Worm (Caenorhabditis elegans) whole organism, late embryonic: ENCODE data around the gene srx-131.

Source experiments
- K09A11.1 ChIP-seq: sonication (generic microtip); optimal IDR thresholded peaks from 2 replicates; lab custom pipeline; 2017; ENCODE audit warnings: antibody characterized with exemption, mild to moderate bottlenecking, missing genetic modification characterization, missing compliant biosample characterization; ENCODE audit not compliant: insufficient read depth
- T23F11.4 ChIP-seq: fragments of 200-800 bp; sonication (Bioruptor generic); optimal IDR thresholded peaks from 2 replicates; lab custom pipeline; 2018; ENCODE audit warnings: mild to moderate bottlenecking, missing genetic modification characterization, missing compliant biosample characterization
- ceh-18 ChIP-seq: sonication (generic microtip); optimal IDR thresholded peaks from 2 replicates; lab custom pipeline; 2016; ENCODE audit warnings: missing genetic modification characterization, missing compliant biosample characterization
- ceh-2 ChIP-seq: sonication (generic microtip); optimal IDR thresholded peaks from 2 replicates; lab custom pipeline; 2016; ENCODE audit warnings: missing genotype, missing genetic modification characterization, missing compliant biosample characterization
- ceh-30 ChIP-seq: fragments of 150-350 bp; optimal IDR thresholded peaks from 2 replicates; lab custom pipeline; 2014; ENCODE audit warnings: missing biosample characterization, missing genetic modification characterization
- ceh-34 ChIP-seq: sonication (generic microtip); optimal IDR thresholded peaks from 2 replicates; lab custom pipeline; 2016; ENCODE audit warnings: mild to moderate bottlenecking, missing genetic modification characterization, missing compliant biosample characterization
- ceh-45 ChIP-seq: fragments of 200-800 bp; sonication (Bioruptor generic); IDR thresholded peaks from 2 replicates; pipeline ENCODE4 v1.3.6; 2022; ENCODE audit warnings: missing genetic modification reagents, missing genetic modification characterization, missing compliant biosample characterization
- ceh-6 ChIP-seq: fragments of 200-800 bp; sonication (Bioruptor generic); optimal IDR thresholded peaks from 2 replicates; lab custom pipeline; 2018; ENCODE audit warnings: mild to moderate bottlenecking, missing genetic modification characterization, missing compliant biosample characterization
- ceh-9 ChIP-seq: sonication (generic microtip); optimal IDR thresholded peaks from 2 replicates; lab custom pipeline; 2016; ENCODE audit warnings: mild to moderate bottlenecking, missing genetic modification characterization, inconsistent platforms, missing compliant biosample characterization
- dmd-4 ChIP-seq: sonication (generic microtip); optimal IDR thresholded peaks from 2 replicates; lab custom pipeline; 2016; ENCODE audit warnings: borderline replicate concordance, missing genetic modification characterization, missing compliant biosample characterization
- dve-1 ChIP-seq: sonication (generic microtip); optimal IDR thresholded peaks from 2 replicates; lab custom pipeline; 2017; ENCODE audit warnings: antibody characterized with exemption, mild to moderate bottlenecking, missing genetic modification characterization, missing compliant biosample characterization
- eyg-1 ChIP-seq: sonication (generic microtip); optimal IDR thresholded peaks from 2 replicates; lab custom pipeline; 2016; ENCODE audit warnings: missing genotype, missing genetic modification characterization, missing compliant biosample characterization
- fax-1 ChIP-seq: sonication (generic microtip); optimal IDR thresholded peaks from 2 replicates; lab custom pipeline; 2016; ENCODE audit warnings: missing genotype, missing genetic modification characterization, missing compliant biosample characterization
- fkh-10 ChIP-seq: fragments of 150-350 bp; optimal IDR thresholded peaks from 2 replicates; lab custom pipeline; 2014; ENCODE audit warnings: missing biosample characterization, missing genetic modification reagents, missing genetic modification characterization
- hlh-13 ChIP-seq: fragments of 200-800 bp; sonication (Bioruptor generic); optimal IDR thresholded peaks from 2 replicates; lab custom pipeline; 2018; ENCODE audit warnings: mild to moderate bottlenecking, missing genetic modification characterization, missing compliant biosample characterization
- hlh-15 ChIP-seq: sonication (generic microtip); optimal IDR thresholded peaks from 2 replicates; lab custom pipeline; 2016; ENCODE audit warnings: missing genetic modification characterization, missing compliant biosample characterization
- lim-6 ChIP-seq: sonication (generic microtip); optimal IDR thresholded peaks from 2 replicates; lab custom pipeline; 2016; ENCODE audit warnings: missing genetic modification characterization, missing compliant biosample characterization
- lin-11 ChIP-seq: fragments of 200-800 bp; sonication (Bioruptor generic); optimal IDR thresholded peaks from 2 replicates; lab custom pipeline; 2018; ENCODE audit warnings: mild to moderate bottlenecking, missing genetic modification characterization, missing compliant biosample characterization
- madf-2 ChIP-seq: sonication (generic microtip); optimal IDR thresholded peaks from 2 replicates; lab custom pipeline; 2017; ENCODE audit warnings: missing genetic modification characterization, missing compliant biosample characterization
- mec-3 ChIP-seq: sonication (generic microtip); optimal IDR thresholded peaks from 2 replicates; lab custom pipeline; 2016; ENCODE audit warnings: borderline replicate concordance, missing genetic modification characterization, missing compliant biosample characterization
- nhr-11 ChIP-seq: fragments of 150-350 bp; optimal IDR thresholded peaks from 2 replicates; lab custom pipeline; 2014; ENCODE audit warnings: missing biosample characterization, missing genetic modification characterization
- npax-4 ChIP-seq: sonication (generic microtip); optimal IDR thresholded peaks from 2 replicates; lab custom pipeline; 2016; ENCODE audit warnings: missing genetic modification characterization, missing compliant biosample characterization
- pax-1 ChIP-seq: fragments of 150-350 bp; optimal IDR thresholded peaks from 2 replicates; lab custom pipeline; 2014; ENCODE audit warnings: missing biosample characterization, missing genetic modification characterization
- pha-2 ChIP-seq: sonication (generic microtip); optimal IDR thresholded peaks from 2 replicates; lab custom pipeline; 2017; ENCODE audit warnings: mild to moderate bottlenecking, missing genetic modification characterization, missing compliant biosample characterization
- pros-1 ChIP-seq: fragments of 150-350 bp; optimal IDR thresholded peaks from 2 replicates; lab custom pipeline; 2014; ENCODE audit warnings: missing biosample characterization, missing genetic modification reagents, missing genetic modification characterization
- sdc-2 ChIP-seq: sonication (generic microtip); optimal IDR thresholded peaks from 2 replicates; lab custom pipeline; 2016; ENCODE audit warnings: missing genotype, missing genetic modification characterization, missing compliant biosample characterization
- sox-4 ChIP-seq: sonication (generic microtip); optimal IDR thresholded peaks from 2 replicates; lab custom pipeline; 2017; ENCODE audit warnings: mild to moderate bottlenecking, missing genetic modification characterization, inconsistent platforms, missing compliant biosample characterization
- syd-9 ChIP-seq: sonication (generic microtip); optimal IDR thresholded peaks from 2 replicates; lab custom pipeline; 2016; ENCODE audit warnings: mild to moderate bottlenecking, missing genetic modification characterization, moderate library complexity, missing compliant biosample characterization
- tbx-2 ChIP-seq: sonication (generic microtip); optimal IDR thresholded peaks from 2 replicates; lab custom pipeline; 2016; ENCODE audit warnings: missing genetic modification characterization, missing compliant biosample characterization
- tbx-7 ChIP-seq: sonication (generic microtip); optimal IDR thresholded peaks from 2 replicates; lab custom pipeline; 2016; ENCODE audit warnings: missing genotype, missing genetic modification characterization, missing compliant biosample characterization
- unc-42 ChIP-seq: sonication (generic microtip); optimal IDR thresholded peaks from 2 replicates; lab custom pipeline; 2016; ENCODE audit warnings: missing genotype, missing genetic modification characterization, missing compliant biosample characterization
- unc-86 ChIP-seq: sonication (generic microtip); optimal IDR thresholded peaks from 2 replicates; lab custom pipeline; 2016; ENCODE audit warnings: missing genetic modification characterization, missing compliant biosample characterization
- zip-5 ChIP-seq: sonication (generic microtip); optimal IDR thresholded peaks from 2 replicates; lab custom pipeline; 2016; ENCODE audit warnings: missing genetic modification characterization, missing compliant biosample characterization

The srx-131 gene

DNA sequence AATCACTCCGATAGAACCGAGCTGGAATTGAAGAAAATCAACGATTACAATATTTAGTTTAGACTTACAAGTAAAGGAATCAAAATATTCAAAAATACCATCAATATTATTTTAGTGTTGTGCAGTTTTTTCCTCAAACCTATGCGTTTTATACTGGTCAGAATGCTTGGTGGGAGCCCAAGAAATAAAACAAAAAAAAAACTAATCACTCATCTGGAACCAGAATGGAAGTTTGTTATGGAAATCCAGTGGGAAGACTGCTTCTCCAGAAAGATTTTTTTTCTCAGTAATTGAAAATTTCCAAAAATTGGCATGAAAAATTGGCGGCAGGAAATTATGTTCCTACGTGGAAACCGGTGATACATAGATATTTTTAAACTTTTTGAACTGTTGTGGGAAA, 11.1 kb downstream of the srx-131 start, which contains the start of gene srx-134:
TSS of gene srx-134 (minus strand) at position 101 of the 400 bp plus-strand sequence.
- no peak for TF ChIP-seq ceh-9 (tag; lab: Kevin White, UChicago)
- TF ChIP-seq ceh-18 (tag; lab: Kevin White, UChicago) = no peak
- no peak for TF ChIP-seq dve-1
- TF ChIP-seq K09A11.1 (tag; lab: Kevin White, UChicago) = no peak
- no peak for TF ChIP-seq lim-6 (tag; lab: Kevin White, UChicago)
- no peak for TF ChIP-seq dmd-4
- TF ChIP-seq, all 69 proteins: peak for 0

ce11 chrV:13857132-13857531, 11.9 kb downstream of the srx-131 start, which contains the start of gene srx-136:
srx-136 (plus strand) TSS chrV:13857432.
- no peak for TF ChIP-seq tbx-7 (tag; lab: Kevin White, UChicago)
- no peak for TF ChIP-seq pros-1 (tag; lab: Kevin White, UChicago)
- no peak for TF ChIP-seq pha-2 (tag; lab: Kevin White, UChicago)
- TF ChIP-seq nhr-11 = no peak
- TF ChIP-seq lin-11 (tag; lab: Kevin White, UChicago) = no peak
- TF ChIP-seq zip-5 (tag; lab: Kevin White, UChicago) = no peak
- no peak for TF ChIP-seq ceh-34 (tag; lab: Kevin White, UChicago)
- no peak for TF ChIP-seq ceh-6 (GFP tag; lab: Kevin White, UChicago)
- no peak for TF ChIP-seq K09A11.1 (tag; lab: Kevin White, UChicago)

- no peak for TF ChIP-seq ceh-2 (tag; lab: Kevin White, UChicago)
Measured at ce11 chrV:13858906-13859305, 13.7 kb downstream of the srx-131 start, which contains the start of gene srx-135. srx-135 (plus strand) TSS chrV:13859206.

DNA sequence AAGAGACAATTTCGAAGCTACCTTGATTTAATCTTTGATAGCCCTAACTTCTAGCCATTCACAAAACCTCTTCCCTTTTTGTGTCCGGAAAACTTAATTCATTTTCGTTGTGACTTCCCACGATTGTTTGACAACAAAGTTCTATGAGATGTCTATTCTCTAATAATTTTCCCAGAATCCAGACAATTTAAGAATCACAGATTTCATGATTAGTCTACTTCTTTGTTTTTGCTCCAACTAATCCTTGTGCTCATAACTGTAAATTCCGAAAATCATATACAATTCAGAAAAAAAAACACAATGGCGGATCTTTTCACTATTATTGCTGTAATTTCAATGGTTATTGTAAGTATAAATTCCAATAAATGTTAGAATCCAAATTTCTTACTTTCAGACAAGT, 17.3 kb downstream of the srx-131 start, which contains the start of gene srx-137:
TSS of gene srx-137 (plus strand) at position 301 of the 400 bp plus-strand sequence.
- TF ChIP-seq ceh-45 (GFP tag; lab: Robert Waterston, UW) = no peak
- TF ChIP-seq hlh-15 = no peak
- no peak for TF ChIP-seq unc-86 (tag; lab: Kevin White, UChicago)
- no peak for TF ChIP-seq pax-1 (tag; lab: Kevin White, UChicago)
- TF ChIP-seq eyg-1 (tag; lab: Kevin White, UChicago) = no peak
- no peak for TF ChIP-seq syd-9 (tag; lab: Kevin White, UChicago)
- no peak for TF ChIP-seq fkh-10 (GFP tag; lab: Kevin White, UChicago)
- TF ChIP-seq madf-2 (tag; lab: Kevin White, UChicago) = no peak
- TF ChIP-seq unc-42 = no peak

- TF ChIP-seq sdc-2 (tag; lab: Kevin White, UChicago) = no peak
- no peak for TF ChIP-seq npax-4 (tag; lab: Kevin White, UChicago)
- TF ChIP-seq ceh-9 (tag; lab: Kevin White, UChicago) = no peak
- no peak for TF ChIP-seq hlh-13 (GFP tag; lab: Kevin White, UChicago)
- no peak for TF ChIP-seq sox-4 (tag; lab: Kevin White, UChicago)
- no peak for TF ChIP-seq mec-3 (tag; lab: Kevin White, UChicago)
- no peak for TF ChIP-seq unc-42
- TF ChIP-seq ceh-30 (tag; lab: Kevin White, UChicago) = no peak
- TF ChIP-seq dve-1 = no peak
- TF ChIP-seq pax-1 (tag; lab: Kevin White, UChicago) = no peak
- TF ChIP-seq tbx-2 (tag; lab: Kevin White, UChicago) = no peak
- TF ChIP-seq ceh-2 (tag; lab: Kevin White, UChicago) = no peak
Measured at ce11 chrV:13863700-13864099, 18.5 kb downstream of the srx-131 start.

DNA sequence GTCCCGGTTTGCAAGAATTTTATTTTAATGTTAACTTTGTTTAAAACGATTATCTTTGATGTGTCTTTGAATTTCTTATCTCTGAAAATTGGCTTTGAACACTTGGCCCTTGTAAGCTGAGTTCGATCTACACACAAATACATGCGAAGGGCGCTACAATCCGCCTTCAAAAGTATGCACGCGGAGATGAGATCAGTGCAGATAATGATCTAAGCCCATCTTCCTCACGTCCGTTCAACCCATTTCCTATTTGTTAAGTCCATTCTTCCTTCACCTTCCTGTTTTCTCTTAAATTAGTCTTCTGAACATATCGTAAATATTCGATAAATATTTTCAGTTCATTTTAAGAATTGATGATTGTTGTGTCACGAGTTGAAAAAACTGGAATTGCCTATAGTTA, 21.1 kb downstream of the srx-131 start, which contains the start of gene nhr-175:
TSS of gene nhr-175 (plus strand) at position 339 of the 400 bp plus-strand sequence.
- TF ChIP-seq T23F11.4 (no peak), fax-1 (tag; lab: Kevin White, UChicago) (no peak), ceh-30 (tag; lab: Kevin White, UChicago) (no peak), tbx-7 (tag; lab: Kevin White, UChicago) (no peak), pros-1 (tag; lab: Kevin White, UChicago) (no peak), unc-42 (no peak)
- TF ChIP-seq, all 69 proteins: peak for 0
